Worm (Caenorhabditis elegans) whole organism, L4/young adult: ENCODE data around the gene C42D4.18.

ENCODE experiments used
- dao-5 ChIP-seq: sonication (generic microtip); optimal IDR thresholded peaks from 2 replicates; lab custom pipeline; 2016; ENCODE audit warnings: missing genotype, missing genetic modification characterization, moderate library complexity, missing compliant biosample characterization
- him-1 ChIP-seq: sonication (generic microtip); optimal IDR thresholded peaks from 2 replicates; lab custom pipeline; 2016; ENCODE audit warnings: missing genotype, missing genetic modification reagents, missing genetic modification characterization, missing compliant biosample characterization

DNA sequence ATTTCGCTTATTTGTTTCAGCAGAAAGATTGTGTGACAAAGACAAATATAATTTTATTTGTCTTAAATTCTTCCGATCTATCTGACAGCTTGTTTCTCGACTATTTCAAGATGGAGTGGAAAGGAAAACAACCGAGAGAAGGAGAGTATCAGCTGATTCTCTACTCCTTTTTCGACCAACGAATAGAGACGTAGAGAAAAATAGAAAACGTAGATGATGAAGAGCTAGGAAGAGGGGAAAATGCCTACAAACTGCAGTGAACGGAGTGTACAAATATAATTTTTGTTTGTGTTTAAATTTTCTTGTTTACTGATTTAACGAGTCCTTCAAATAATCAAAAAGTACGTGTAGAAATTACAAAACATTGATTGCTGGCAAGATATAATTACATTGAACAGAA is 18.9 kb upstream of the C42D4.18 start:
- TF ChIP-seq him-1 (tag; lab: Kevin White, UChicago), result no peak
- TF ChIP-seq dao-5, result no peak
